Fruit fly (Drosophila melanogaster) whole organism, embryonic: ENCODE data around the gene Ykt6.

Source experiments
- Atf6 ChIP-seq: fragments of 200-800 bp; sonication (Bioruptor generic); IDR thresholded peaks from 2 replicates; pipeline ENCODE4 v1.3.6; 2022; ENCODE audit warnings: missing biosample characterization, missing genetic modification characterization
- CG10366 ChIP-seq: fragments of 200-800 bp; sonication (Bioruptor generic); IDR thresholded peaks from 2 replicates; pipeline ENCODE4 v1.3.6; 2022; ENCODE audit warnings: missing biosample characterization, missing genetic modification characterization
- CG11723 ChIP-seq: fragments of 200-800 bp; sonication (Bioruptor generic); optimal IDR thresholded peaks from 2 replicates; lab custom pipeline; 2017; ENCODE audit warnings: missing biosample characterization, mild to moderate bottlenecking, missing genetic modification characterization
- CG12219 ChIP-seq: fragments of 200-800 bp; sonication (Bioruptor generic); optimal IDR thresholded peaks from 3 replicates; lab custom pipeline; 2018; ENCODE audit warnings: missing biosample characterization, mild to moderate bottlenecking, missing genetic modification characterization
- CG12391 ChIP-seq: fragments of 200-800 bp; sonication (Bioruptor generic); optimal IDR thresholded peaks from 3 replicates; lab custom pipeline; 2018; ENCODE audit warnings: missing biosample characterization, mild to moderate bottlenecking, missing genetic modification characterization, moderate library complexity
- CG14441 ChIP-seq: fragments of 200-800 bp; sonication (Bioruptor generic); IDR thresholded peaks from 2 replicates; pipeline ENCODE4 v1.3.6; 2022; ENCODE audit warnings: missing biosample characterization, missing genetic modification characterization
- CG15011 ChIP-seq: fragments of 200-800 bp; sonication (Bioruptor generic); optimal IDR thresholded peaks from 3 replicates; lab custom pipeline; 2018; ENCODE audit warnings: missing biosample characterization, mild to moderate bottlenecking, missing genetic modification characterization
- CG15601 ChIP-seq: fragments of 200-800 bp; sonication (Bioruptor generic); optimal IDR thresholded peaks from 3 replicates; lab custom pipeline; 2019; ENCODE audit warnings: missing biosample characterization, mild to moderate bottlenecking, missing genetic modification characterization, moderate library complexity
- CG1603 ChIP-seq: fragments of 200-800 bp; sonication (Bioruptor generic); optimal IDR thresholded peaks from 2 replicates; lab custom pipeline; 2019; ENCODE audit warnings: missing biosample characterization, mild to moderate bottlenecking, missing genetic modification characterization, moderate library complexity
- CG16815 ChIP-seq: fragments of 200-800 bp; sonication (Bioruptor generic); optimal IDR thresholded peaks from 3 replicates; lab custom pipeline; 2017; ENCODE audit warnings: missing biosample characterization, mild to moderate bottlenecking, missing genetic modification characterization
- CG2199 ChIP-seq: fragments of 200-800 bp; sonication (Bioruptor generic); IDR thresholded peaks from 3 replicates; pipeline ENCODE4 v1.3.6; 2022; ENCODE audit warnings: missing biosample characterization, missing genetic modification characterization
- CG3163 ChIP-seq: fragments of 200-800 bp; sonication (Bioruptor generic); optimal IDR thresholded peaks from 3 replicates; lab custom pipeline; 2016; ENCODE audit warnings: missing biosample characterization, missing genetic modification characterization
- CG33557 ChIP-seq: fragments of 200-800 bp; sonication (Bioruptor generic); optimal IDR thresholded peaks from 2 replicates; lab custom pipeline; 2019; ENCODE audit warnings: missing biosample characterization, mild to moderate bottlenecking, missing genetic modification characterization, moderate library complexity
- CG3726 ChIP-seq: fragments of 200-800 bp; sonication (Bioruptor generic); IDR thresholded peaks from 3 replicates; pipeline ENCODE4, ENCODE4 v1.3.6; 2022; ENCODE audit warnings: missing biosample characterization, missing genetic modification characterization
- CG4360 ChIP-seq: fragments of 200-800 bp; sonication (Bioruptor generic); IDR thresholded peaks from 2 replicates; pipeline ENCODE4 v1.3.6; 2022; ENCODE audit warnings: missing biosample characterization, missing genetic modification characterization
- CG7928 ChIP-seq: fragments of 200-800 bp; sonication (Bioruptor generic); optimal IDR thresholded peaks from 2 replicates; lab custom pipeline; 2017; ENCODE audit warnings: missing biosample characterization, mild to moderate bottlenecking, missing genetic modification characterization
- CG8478 ChIP-seq: fragments of >200 bp; optimal IDR thresholded peaks from 2 replicates; lab custom pipeline; 2018
- D19B ChIP-seq: fragments of 200-800 bp; sonication (Bioruptor generic); optimal IDR thresholded peaks from 2 replicates; lab custom pipeline; 2017; ENCODE audit warnings: missing biosample characterization, mild to moderate bottlenecking, missing genetic modification characterization
- Drgx ChIP-seq: fragments of 200-800 bp; sonication (Bioruptor generic); IDR thresholded peaks from 2 replicates; pipeline ENCODE4 v1.3.6; 2022; ENCODE audit warnings: missing biosample characterization, missing genetic modification characterization
- GATAe ChIP-seq: fragments of 200-800 bp; sonication (Bioruptor generic); conservative IDR thresholded peaks from 2 replicates; pipeline ENCODE4 v1.3.6; 2022; ENCODE audit warnings: missing biosample characterization, missing genetic modification characterization
- H15 ChIP-seq: fragments of 200-800 bp; sonication (Bioruptor generic); IDR thresholded peaks from 3 replicates; pipeline ENCODE4 v1.3.6; 2022; ENCODE audit warnings: missing biosample characterization, missing genetic modification characterization
- HLH54F ChIP-seq: fragments of 200-800 bp; sonication (Bioruptor generic); optimal IDR thresholded peaks from 3 replicates; lab custom pipeline; 2016; ENCODE audit warnings: missing biosample characterization, missing genetic modification characterization
- Jarid2 ChIP-seq: fragments of 200-800 bp; sonication (Bioruptor generic); optimal IDR thresholded peaks from 3 replicates; lab custom pipeline; 2017; ENCODE audit warnings: mild to moderate bottlenecking, missing biosample characterization, missing genetic modification reagents, missing genetic modification characterization
- MTF-1 ChIP-seq: fragments of 200-800 bp; sonication (Bioruptor generic); optimal IDR thresholded peaks from 2 replicates; lab custom pipeline; 2018; ENCODE audit warnings: missing biosample characterization, mild to moderate bottlenecking, missing genetic modification characterization, borderline replicate concordance
- NC2α ChIP-seq: fragments of 200-800 bp; sonication (Bioruptor generic); optimal IDR thresholded peaks from 2 replicates; lab custom pipeline; 2016; ENCODE audit warnings: missing biosample characterization, missing genetic modification characterization
- Oaz ChIP-seq: fragments of 200-800 bp; sonication (Bioruptor generic); IDR thresholded peaks from 2 replicates; pipeline ENCODE4 v1.3.6; 2022; ENCODE audit warnings: missing biosample characterization, missing genetic modification characterization
- Sox100B ChIP-seq: fragments of 200-800 bp; sonication (Bioruptor generic); optimal IDR thresholded peaks from 3 replicates; lab custom pipeline; 2018; ENCODE audit warnings: missing biosample characterization, mild to moderate bottlenecking, missing genetic modification characterization
- Sox102F ChIP-seq: fragments of 200-800 bp; sonication (Bioruptor generic); optimal IDR thresholded peaks from 2 replicates; lab custom pipeline; 2018; ENCODE audit warnings: missing biosample characterization, mild to moderate bottlenecking, missing genetic modification characterization, moderate library complexity
- ase ChIP-seq: fragments of 200-800 bp; sonication (Bioruptor generic); IDR thresholded peaks from 3 replicates; pipeline ENCODE4 v1.3.6; 2022; ENCODE audit warnings: missing biosample characterization, missing genetic modification characterization
- cad ChIP-seq: fragments of >200 bp; optimal IDR thresholded peaks from 2 replicates; lab custom pipeline; 2017; ENCODE audit warnings: missing biosample characterization, missing genetic modification characterization
- cg ChIP-seq: fragments of 200-800 bp; sonication (Bioruptor generic); optimal IDR thresholded peaks from 3 replicates; lab custom pipeline; 2019; ENCODE audit warnings: missing biosample characterization, mild to moderate bottlenecking, missing genetic modification characterization, moderate library complexity
- crol ChIP-seq: fragments of 200-800 bp; sonication (Bioruptor generic); IDR thresholded peaks from 2 replicates; pipeline ENCODE4 v1.3.6; 2022; ENCODE audit warnings: missing biosample characterization, missing genetic modification characterization
- cwo ChIP-seq: fragments of 200-800 bp; sonication (Bioruptor generic); optimal IDR thresholded peaks from 3 replicates; lab custom pipeline; 2017; ENCODE audit warnings: missing biosample characterization, missing genetic modification characterization, mild to moderate bottlenecking, moderate library complexity, missing genetic modification reagents
- eyg ChIP-seq: fragments of 200-800 bp; sonication (Bioruptor generic); optimal IDR thresholded peaks from 3 replicates; lab custom pipeline; 2016; ENCODE audit warnings: missing biosample characterization, missing genetic modification characterization
- fd64A ChIP-seq: fragments of 200-800 bp; sonication (Bioruptor generic); optimal IDR thresholded peaks from 3 replicates; lab custom pipeline; 2018; ENCODE audit warnings: missing biosample characterization, mild to moderate bottlenecking, missing genetic modification characterization
- ftz-f1 ChIP-seq: fragments of 200-800 bp; sonication (Bioruptor generic); optimal IDR thresholded peaks from 2 replicates; lab custom pipeline; 2016; ENCODE audit warnings: missing biosample characterization, missing genetic modification characterization
- gfzf ChIP-seq: fragments of 200-800 bp; sonication (Bioruptor generic); optimal IDR thresholded peaks from 2 replicates; lab custom pipeline; 2016; ENCODE audit warnings: missing biosample characterization, mild to moderate bottlenecking, missing genetic modification characterization, moderate library complexity
- hb ChIP-seq: fragments of 200-800 bp; sonication (Bioruptor generic); IDR thresholded peaks from 3 replicates; pipeline ENCODE4 v1.3.6; 2022; ENCODE audit warnings: missing biosample characterization, missing genetic modification characterization; ENCODE audit not compliant: partially characterized antibody
- hbn ChIP-seq: fragments of 200-800 bp; sonication (Bioruptor generic); IDR thresholded peaks from 2 replicates; pipeline ENCODE4 v1.3.6; 2022; ENCODE audit warnings: missing biosample characterization, missing genetic modification characterization; ENCODE audit not compliant: partially characterized antibody
- insv ChIP-seq, 2 experiments: fragments of 200-800 bp; sonication (Bioruptor generic); optimal IDR thresholded peaks; 3 replicates each; lab custom pipeline; 2016 to 2018; ENCODE audit warnings: missing biosample characterization in 2 of 2, missing genetic modification characterization in 2 of 2
- ken ChIP-seq: fragments of 200-800 bp; sonication (Bioruptor generic); IDR thresholded peaks from 3 replicates; pipeline ENCODE4 v1.3.6; 2022; ENCODE audit warnings: missing biosample characterization, missing genetic modification characterization
- mam ChIP-seq: fragments of 200-800 bp; sonication (Bioruptor generic); optimal IDR thresholded peaks from 3 replicates; lab custom pipeline; 2016; ENCODE audit warnings: missing biosample characterization, missing genetic modification characterization
- pb ChIP-seq: fragments of 200-800 bp; sonication (Bioruptor generic); optimal IDR thresholded peaks from 3 replicates; lab custom pipeline; 2016; ENCODE audit warnings: missing biosample characterization, missing genetic modification characterization
- pita ChIP-seq: fragments of 200-800 bp; sonication (Bioruptor generic); optimal IDR thresholded peaks from 2 replicates; lab custom pipeline; 2017; ENCODE audit warnings: missing biosample characterization, mild to moderate bottlenecking, missing genetic modification characterization
- rib ChIP-seq: fragments of 200-800 bp; sonication (Bioruptor generic); IDR thresholded peaks from 2 replicates; pipeline ENCODE4 v1.3.6; 2022; ENCODE audit warnings: missing biosample characterization, missing genetic modification characterization
- sens ChIP-seq: fragments of 200-800 bp; sonication (Bioruptor generic); peaks from one replicate; lab custom pipeline; 2016; ENCODE audit warnings: missing biosample characterization, missing genetic modification characterization
- seq ChIP-seq: fragments of 200-800 bp; sonication (Bioruptor generic); IDR thresholded peaks from 2 replicates; pipeline ENCODE4 v1.3.6; 2022; ENCODE audit warnings: missing biosample characterization, missing genetic modification characterization
- sqz ChIP-seq: fragments of 200-800 bp; sonication (Bioruptor generic); optimal IDR thresholded peaks from 3 replicates; lab custom pipeline; 2018; ENCODE audit warnings: missing biosample characterization, mild to moderate bottlenecking, missing genetic modification characterization
- trh ChIP-seq: fragments of 200-800 bp; sonication (Bioruptor generic); optimal IDR thresholded peaks from 2 replicates; lab custom pipeline; 2016; ENCODE audit warnings: missing biosample characterization, missing genetic modification characterization
- usp ChIP-seq: fragments of >200 bp; optimal IDR thresholded peaks from 2 replicates; lab custom pipeline; 2017; ENCODE audit warnings: missing biosample characterization, missing genetic modification characterization
- vfl ChIP-seq: fragments of 200-800 bp; sonication (Bioruptor generic); optimal IDR thresholded peaks from 2 replicates; lab custom pipeline; 2016; ENCODE audit warnings: missing biosample characterization, missing genetic modification characterization

The Ykt6 gene

DNA sequence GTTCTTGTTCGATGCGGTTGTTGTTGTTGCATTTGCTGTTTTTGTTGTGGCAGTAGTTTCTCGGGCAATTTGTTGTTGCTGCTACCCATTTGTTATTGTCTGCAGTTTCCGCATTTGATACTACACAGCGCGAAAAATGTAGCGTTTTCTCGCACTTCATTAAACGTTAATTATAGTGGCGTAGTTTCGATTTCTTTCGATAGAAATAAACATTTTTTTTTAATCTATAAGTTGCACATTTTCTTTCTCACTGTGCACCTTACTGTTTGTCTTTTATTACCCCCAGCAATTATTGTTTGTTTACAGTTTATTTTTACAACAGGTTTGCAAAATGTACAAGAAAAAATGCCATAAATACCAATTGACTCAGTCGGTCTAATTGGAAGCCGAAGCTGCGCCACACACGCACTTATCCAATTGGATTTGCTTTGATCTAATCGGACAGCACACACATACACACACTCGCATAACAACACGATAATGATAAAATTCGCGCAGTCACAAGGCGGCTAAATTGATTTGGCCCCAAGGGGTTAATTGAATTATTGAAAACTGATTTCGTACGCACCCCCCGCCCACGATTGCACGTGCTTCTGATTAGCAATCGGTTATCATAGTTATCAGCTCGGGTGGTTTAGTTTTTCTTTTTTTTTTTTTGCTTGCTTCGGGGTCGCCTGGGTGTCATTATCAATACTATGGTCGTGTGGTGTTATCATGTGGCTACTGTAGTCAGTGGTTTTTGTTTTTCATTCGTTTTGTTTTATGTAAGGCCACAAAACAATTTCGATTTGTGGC is 45.7 kb downstream of the Ykt6 start (continued):
- TF ChIP-seq Sox102F (GFP tag; lab: Kevin White, UChicago) (no peak), gfzf (no peak), CG11723 (no peak), Atf6 (GFP tag; lab: Robert Waterston, UW) (0 out of 2 replicates have a peak, but pooled peaks have one; percentile 48), vfl (no peak), insv (GFP tag; optimal IDR thresholded peaks at IDR 0.05; lab: Kevin White, UChicago) (peak; percentile 78 to 95), Oaz (GFP tag; lab: Robert Waterston, UW) (no peak), rib (GFP tag; lab: Robert Waterston, UW) (peak; percentile 25; the same call in 1 of the 2 replicates), CG12391 (tag; lab: Kevin White, UChicago) (no peak), fd64A (no peak), GATAe (GFP tag; lab: Robert Waterston, UW) (peak; percentile 73; the same call in 1 of the 2 replicates), CG15601 (tag; lab: Kevin White, UChicago) (no peak), CG3726 (GFP tag; lab: Robert Waterston, UW) (no peak), CG2199 (no peak), Drgx (GFP tag; lab: Robert Waterston, UW) (peak; percentile 62), eyg (GFP tag; lab: Kevin White, UChicago) (no peak), CG15011 (GFP tag; lab: Kevin White, UChicago) (no peak), Jarid2 (GFP tag; lab: Kevin White, UChicago) (no peak), cg (GFP tag; lab: Kevin White, UChicago) (peak; percentile 24), usp (GFP tag; lab: Kevin White, UChicago) (no peak), crol (GFP tag; lab: Robert Waterston, UW) (no peak), D19B (GFP tag; lab: Kevin White, UChicago) (no peak), trh (GFP tag; lab: Kevin White, UChicago) (no peak), MTF-1 (no peak), Sox100B (GFP tag; lab: Kevin White, UChicago) (no peak), ase (0 out of 3 replicates have a peak, but pooled peaks have one; percentile 22), hbn (GFP tag; lab: Robert Waterston, UW) (no peak), pita (GFP tag; lab: Kevin White, UChicago) (no peak), CG10366 (GFP tag; lab: Robert Waterston, UW) (no peak), HLH54F (GFP tag; lab: Kevin White, UChicago) (no peak), sens (GFP tag; lab: Kevin White, UChicago) (peak; percentile 40), CG8478 (lab: Kevin White, UChicago) (no peak), pb (no peak), NC2α (no peak), CG14441 (GFP tag; lab: Robert Waterston, UW) (no peak), CG1603 (tag; lab: Kevin White, UChicago) (no peak), ftz-f1 (GFP tag; lab: Kevin White, UChicago) (peak; percentile 18), CG33557 (GFP tag; lab: Kevin White, UChicago) (no peak), mam (GFP tag; lab: Kevin White, UChicago) (no peak), ken (no peak), hb (GFP tag; lab: Robert Waterston, UW) (no peak), CG4360 (GFP tag; lab: Robert Waterston, UW) (peak; percentile 10; the same call in 1 of the 2 replicates), H15 (no peak), cad (GFP tag; lab: Kevin White, UChicago) (no peak), sqz (GFP tag; lab: Kevin White, UChicago) (peak; percentile 54), seq (no peak), cwo (GFP tag; lab: Kevin White, UChicago) (peak; percentile 99), CG16815 (no peak), CG7928 (GFP tag; lab: Kevin White, UChicago) (no peak), CG3163 (GFP tag; lab: Kevin White, UChicago) (no peak), CG12219 (GFP tag; lab: Kevin White, UChicago) (no peak)
